Worm (Caenorhabditis elegans) whole organism, late embryonic: Measurements from ENCODE around the gene F54D5.5.
A peak's percentile ranks its signal among the peaks of the same experiment; 100 is the strongest.

Experiments used
- C08G9.2 ChIP-seq: sonication (generic microtip); optimal IDR thresholded peaks from 2 replicates; lab custom pipeline; 2016; ENCODE audit warnings: mild to moderate bottlenecking, missing genetic modification characterization, moderate library complexity, missing compliant biosample characterization
- C38D4.7 ChIP-seq: fragments of 200-800 bp; sonication (Bioruptor generic); optimal IDR thresholded peaks from 2 replicates; lab custom pipeline; 2018; ENCODE audit warnings: mild to moderate bottlenecking, missing genetic modification characterization, moderate library complexity, missing compliant biosample characterization
- F13H6.1 ChIP-seq: sonication (generic microtip); optimal IDR thresholded peaks from 2 replicates; lab custom pipeline; 2016; ENCODE audit warnings: missing genetic modification characterization, missing compliant biosample characterization
- K02D7.2 ChIP-seq: sonication (generic microtip); optimal IDR thresholded peaks from 2 replicates; lab custom pipeline; 2017; ENCODE audit warnings: mild to moderate bottlenecking, missing genetic modification characterization, missing compliant biosample characterization
- T23F11.4 ChIP-seq: fragments of 200-800 bp; sonication (Bioruptor generic); optimal IDR thresholded peaks from 2 replicates; lab custom pipeline; 2018; ENCODE audit warnings: mild to moderate bottlenecking, missing genetic modification characterization, missing compliant biosample characterization
- ama-1 ChIP-seq: fragments of 150-350 bp; optimal IDR thresholded peaks from 2 replicates; lab custom pipeline; 2014
- ceh-18 ChIP-seq: sonication (generic microtip); optimal IDR thresholded peaks from 2 replicates; lab custom pipeline; 2016; ENCODE audit warnings: missing genetic modification characterization, missing compliant biosample characterization
- ceh-19 ChIP-seq: fragments of 200-800 bp; sonication (Bioruptor generic); optimal IDR thresholded peaks from 2 replicates; lab custom pipeline; 2018; ENCODE audit warnings: mild to moderate bottlenecking, missing genetic modification characterization, missing compliant biosample characterization
- ceh-22 ChIP-seq: sonication (generic microtip); optimal IDR thresholded peaks from 2 replicates; lab custom pipeline; 2017; ENCODE audit warnings: missing biosample characterization, missing genetic modification characterization
- ceh-24 ChIP-seq: sonication (generic microtip); optimal IDR thresholded peaks from 2 replicates; lab custom pipeline; 2016; ENCODE audit warnings: mild to moderate bottlenecking, missing genetic modification characterization, missing compliant biosample characterization
- ceh-30 ChIP-seq: fragments of 150-350 bp; optimal IDR thresholded peaks from 2 replicates; lab custom pipeline; 2014; ENCODE audit warnings: missing biosample characterization, missing genetic modification characterization
- ceh-31 ChIP-seq: sonication (generic microtip); optimal IDR thresholded peaks from 2 replicates; lab custom pipeline; 2016; ENCODE audit warnings: missing genetic modification characterization, missing compliant biosample characterization
- ceh-34 ChIP-seq: sonication (generic microtip); optimal IDR thresholded peaks from 2 replicates; lab custom pipeline; 2016; ENCODE audit warnings: mild to moderate bottlenecking, missing genetic modification characterization, missing compliant biosample characterization
- ceh-45 ChIP-seq: fragments of 200-800 bp; sonication (Bioruptor generic); IDR thresholded peaks from 2 replicates; pipeline ENCODE4 v1.3.6; 2022; ENCODE audit warnings: missing genetic modification reagents, missing genetic modification characterization, missing compliant biosample characterization
- ceh-48 ChIP-seq: sonication (generic microtip); optimal IDR thresholded peaks from 2 replicates; lab custom pipeline; 2016; ENCODE audit warnings: missing genetic modification characterization, inconsistent platforms, missing compliant biosample characterization
- ceh-6 ChIP-seq: fragments of 200-800 bp; sonication (Bioruptor generic); optimal IDR thresholded peaks from 2 replicates; lab custom pipeline; 2018; ENCODE audit warnings: mild to moderate bottlenecking, missing genetic modification characterization, missing compliant biosample characterization
- ceh-9 ChIP-seq: sonication (generic microtip); optimal IDR thresholded peaks from 2 replicates; lab custom pipeline; 2016; ENCODE audit warnings: mild to moderate bottlenecking, missing genetic modification characterization, inconsistent platforms, missing compliant biosample characterization
- dmd-4 ChIP-seq: sonication (generic microtip); optimal IDR thresholded peaks from 2 replicates; lab custom pipeline; 2016; ENCODE audit warnings: borderline replicate concordance, missing genetic modification characterization, missing compliant biosample characterization
- dve-1 ChIP-seq: sonication (generic microtip); optimal IDR thresholded peaks from 2 replicates; lab custom pipeline; 2017; ENCODE audit warnings: antibody characterized with exemption, mild to moderate bottlenecking, missing genetic modification characterization, missing compliant biosample characterization
- elt-2 ChIP-seq: sonication (generic microtip); optimal IDR thresholded peaks from 2 replicates; lab custom pipeline; 2016; ENCODE audit warnings: missing genetic modification reagents, missing genetic modification characterization, missing compliant biosample characterization
- eyg-1 ChIP-seq: sonication (generic microtip); optimal IDR thresholded peaks from 2 replicates; lab custom pipeline; 2016; ENCODE audit warnings: missing genotype, missing genetic modification characterization, missing compliant biosample characterization
- fax-1 ChIP-seq: sonication (generic microtip); optimal IDR thresholded peaks from 2 replicates; lab custom pipeline; 2016; ENCODE audit warnings: missing genotype, missing genetic modification characterization, missing compliant biosample characterization
- fkh-6 ChIP-seq: sonication (generic microtip); optimal IDR thresholded peaks from 2 replicates; lab custom pipeline; 2016; ENCODE audit warnings: missing genetic modification characterization, missing compliant biosample characterization
- gmeb-2 ChIP-seq: sonication (generic microtip); optimal IDR thresholded peaks from 2 replicates; lab custom pipeline; 2016; ENCODE audit warnings: missing genetic modification characterization, inconsistent platforms, missing compliant biosample characterization
- hlh-13 ChIP-seq: fragments of 200-800 bp; sonication (Bioruptor generic); optimal IDR thresholded peaks from 2 replicates; lab custom pipeline; 2018; ENCODE audit warnings: mild to moderate bottlenecking, missing genetic modification characterization, missing compliant biosample characterization
- hlh-15 ChIP-seq: sonication (generic microtip); optimal IDR thresholded peaks from 2 replicates; lab custom pipeline; 2016; ENCODE audit warnings: missing genetic modification characterization, missing compliant biosample characterization
- hlh-30 ChIP-seq: sonication (generic microtip); optimal IDR thresholded peaks from 2 replicates; lab custom pipeline; 2017; ENCODE audit warnings: antibody characterized with exemption, missing genetic modification characterization, missing compliant biosample characterization; ENCODE audit not compliant: insufficient read depth
- hlh-6 ChIP-seq: sonication (generic microtip); optimal IDR thresholded peaks from 2 replicates; lab custom pipeline; 2016; ENCODE audit warnings: missing genotype, missing genetic modification characterization, missing compliant biosample characterization
- lin-11 ChIP-seq: fragments of 200-800 bp; sonication (Bioruptor generic); optimal IDR thresholded peaks from 2 replicates; lab custom pipeline; 2018; ENCODE audit warnings: mild to moderate bottlenecking, missing genetic modification characterization, missing compliant biosample characterization
- madf-2 ChIP-seq: sonication (generic microtip); optimal IDR thresholded peaks from 2 replicates; lab custom pipeline; 2017; ENCODE audit warnings: missing genetic modification characterization, missing compliant biosample characterization
- nfya-1 ChIP-seq: sonication (generic microtip); optimal IDR thresholded peaks from 2 replicates; lab custom pipeline; 2017; ENCODE audit warnings: missing genetic modification characterization, mild to moderate bottlenecking, missing compliant biosample characterization, antibody characterized with exemption, moderate library complexity
- nhr-11 ChIP-seq: fragments of 150-350 bp; optimal IDR thresholded peaks from 2 replicates; lab custom pipeline; 2014; ENCODE audit warnings: missing biosample characterization, missing genetic modification characterization
- nhr-232 ChIP-seq: sonication (generic microtip); optimal IDR thresholded peaks from 2 replicates; lab custom pipeline; 2016; ENCODE audit warnings: missing genetic modification characterization, missing compliant biosample characterization
- npax-4 ChIP-seq: sonication (generic microtip); optimal IDR thresholded peaks from 2 replicates; lab custom pipeline; 2016; ENCODE audit warnings: missing genetic modification characterization, missing compliant biosample characterization
- odd-2 ChIP-seq: sonication (generic microtip); optimal IDR thresholded peaks from 2 replicates; lab custom pipeline; 2017; ENCODE audit warnings: antibody characterized with exemption, mild to moderate bottlenecking, missing genetic modification characterization, missing compliant biosample characterization
- pat-9 ChIP-seq: fragments of 200-800 bp; sonication (Bioruptor generic); optimal IDR thresholded peaks from 2 replicates; lab custom pipeline; 2018; ENCODE audit warnings: mild to moderate bottlenecking, missing genetic modification characterization, moderate library complexity, missing compliant biosample characterization
- pax-1 ChIP-seq: fragments of 150-350 bp; optimal IDR thresholded peaks from 2 replicates; lab custom pipeline; 2014; ENCODE audit warnings: missing biosample characterization, missing genetic modification characterization
- pha-2 ChIP-seq: sonication (generic microtip); optimal IDR thresholded peaks from 2 replicates; lab custom pipeline; 2017; ENCODE audit warnings: mild to moderate bottlenecking, missing genetic modification characterization, missing compliant biosample characterization
- pha-4 ChIP-seq: fragments of 150-350 bp; optimal IDR thresholded peaks from 2 replicates; lab custom pipeline; 2018; ENCODE audit warnings: missing biosample characterization, missing genetic modification reagents, missing genetic modification characterization
- pqm-1 ChIP-seq: sonication (generic microtip); optimal IDR thresholded peaks from 2 replicates; lab custom pipeline; 2016; ENCODE audit warnings: missing genetic modification characterization, missing compliant biosample characterization
- pros-1 ChIP-seq: fragments of 150-350 bp; optimal IDR thresholded peaks from 2 replicates; lab custom pipeline; 2014; ENCODE audit warnings: missing biosample characterization, missing genetic modification reagents, missing genetic modification characterization
- rnt-1 ChIP-seq: sonication (generic microtip); optimal IDR thresholded peaks from 2 replicates; lab custom pipeline; 2016; ENCODE audit warnings: missing genetic modification characterization, missing compliant biosample characterization
- sdc-2 ChIP-seq: sonication (generic microtip); optimal IDR thresholded peaks from 2 replicates; lab custom pipeline; 2016; ENCODE audit warnings: missing genotype, missing genetic modification characterization, missing compliant biosample characterization
- sox-2 ChIP-seq: fragments of 200-800 bp; sonication (Bioruptor generic); IDR thresholded peaks from 2 replicates; pipeline ENCODE4 v1.3.6; 2022; ENCODE audit warnings: missing genetic modification reagents, missing genetic modification characterization, missing compliant biosample characterization
- sox-4 ChIP-seq: sonication (generic microtip); optimal IDR thresholded peaks from 2 replicates; lab custom pipeline; 2017; ENCODE audit warnings: mild to moderate bottlenecking, missing genetic modification characterization, inconsistent platforms, missing compliant biosample characterization
- syd-9 ChIP-seq: sonication (generic microtip); optimal IDR thresholded peaks from 2 replicates; lab custom pipeline; 2016; ENCODE audit warnings: mild to moderate bottlenecking, missing genetic modification characterization, moderate library complexity, missing compliant biosample characterization
- tbx-2 ChIP-seq: sonication (generic microtip); optimal IDR thresholded peaks from 2 replicates; lab custom pipeline; 2016; ENCODE audit warnings: missing genetic modification characterization, missing compliant biosample characterization
- tbx-7 ChIP-seq: sonication (generic microtip); optimal IDR thresholded peaks from 2 replicates; lab custom pipeline; 2016; ENCODE audit warnings: missing genotype, missing genetic modification characterization, missing compliant biosample characterization
- ttx-3 ChIP-seq: sonication (generic microtip); optimal IDR thresholded peaks from 2 replicates; lab custom pipeline; 2016; ENCODE audit warnings: missing genetic modification reagents, missing genetic modification characterization, missing compliant biosample characterization
- unc-3 ChIP-seq, 2 experiments: fragments of 200-800 bp in 1 of 2; sonication (Bioruptor generic) in 1 of 2; sonication (generic microtip) in 1 of 2; conservative IDR thresholded peaks in 1 of 2; optimal IDR thresholded peaks in 1 of 2; 2 replicates each; pipeline versions ENCODE4 v1.3.6 to Lab custom; 2016 to 2022; ENCODE audit warnings: missing compliant biosample characterization in 2 of 2, missing genetic modification characterization in 2 of 2, missing genetic modification reagents in 1 of 2
- unc-55 ChIP-seq: sonication (generic microtip); optimal IDR thresholded peaks from 2 replicates; lab custom pipeline; 2017; ENCODE audit warnings: missing biosample characterization, missing genetic modification reagents, missing genetic modification characterization
- zip-5 ChIP-seq: sonication (generic microtip); optimal IDR thresholded peaks from 2 replicates; lab custom pipeline; 2016; ENCODE audit warnings: missing genetic modification characterization, missing compliant biosample characterization

F54D5.5 gene

ce11 chrII:11545299-11545951 lies 21.4 kb downstream of the F54D5.5 start, which contains the start of gene dnj-13:
Gene dnj-13 (plus strand): TSS chrII:11545701.
- TF ChIP-seq nfya-1 (peak; percentile 90), sox-2 (GFP tag; lab: Robert Waterston, UW) (no peak), ceh-24 (tag; lab: Kevin White, UChicago) (no peak), syd-9 (tag; lab: Kevin White, UChicago) (peak; percentile 71), ceh-48 (tag; lab: Kevin White, UChicago) (peak; percentile 31), unc-3 (GFP tag; conservative IDR thresholded peaks at IDR 0.05; lab: Robert Waterston, UW) (no peak; the same call in 1 of the 2 replicates), unc-3 (tag; optimal IDR thresholded peaks at IDR 0.05; lab: Kevin White, UChicago) (no peak), C08G9.2 (tag; lab: Kevin White, UChicago) (peak; percentile 60), lin-11 (no peak), T23F11.4 (GFP tag; lab: Kevin White, UChicago) (no peak), pros-1 (tag; lab: Kevin White, UChicago) (peak; percentile 47), hlh-13 (GFP tag; lab: Kevin White, UChicago) (no peak), zip-5 (tag; lab: Kevin White, UChicago) (no peak), pha-2 (tag; lab: Kevin White, UChicago) (no peak), dmd-4 (no peak), ama-1 (lab: Kevin White, UChicago) (peak; percentile 27), nhr-232 (tag; lab: Kevin White, UChicago) (no peak), ceh-31 (tag; lab: Kevin White, UChicago) (peak; percentile 66), sdc-2 (peak; percentile 55), ceh-22 (tag; lab: Kevin White, UChicago) (peak; percentile 3), gmeb-2 (tag; lab: Kevin White, UChicago) (peak; percentile 51), fkh-6 (tag; lab: Kevin White, UChicago) (no peak), hlh-6 (tag; lab: Kevin White, UChicago) (no peak), odd-2 (no peak), madf-2 (tag; lab: Kevin White, UChicago) (peak; percentile 65), ceh-18 (tag; lab: Kevin White, UChicago) (peak; percentile 85), ceh-45 (GFP tag; lab: Robert Waterston, UW) (no peak), ceh-6 (no peak), ttx-3 (tag; lab: Kevin White, UChicago) (no peak), ceh-9 (tag; lab: Kevin White, UChicago) (no peak), pha-4 (tag; lab: Kevin White, UChicago) (no peak), eyg-1 (no peak), unc-55 (GFP tag; lab: Kevin White, UChicago) (peak; percentile 82), tbx-7 (tag; lab: Kevin White, UChicago) (peak; percentile 15), pqm-1 (tag; lab: Kevin White, UChicago) (peak; percentile 52), elt-2 (peak; percentile 73), K02D7.2 (no peak), sox-4 (no peak), hlh-15 (no peak), pat-9 (no peak), hlh-30 (tag; lab: Kevin White, UChicago) (peak; percentile 83), npax-4 (tag; lab: Kevin White, UChicago) (no peak), F13H6.1 (tag; lab: Kevin White, UChicago) (no peak), fax-1 (tag; lab: Kevin White, UChicago) (no peak), tbx-2 (tag; lab: Kevin White, UChicago) (peak; percentile 79), ceh-34 (tag; lab: Kevin White, UChicago) (peak; percentile 86), C38D4.7 (GFP tag; lab: Kevin White, UChicago) (no peak), ceh-30 (tag; lab: Kevin White, UChicago) (peak; percentile 59), pax-1 (tag; lab: Kevin White, UChicago) (peak; percentile 61), dve-1 (tag; lab: Kevin White, UChicago) (peak; percentile 29), nhr-11 (tag; lab: Kevin White, UChicago) (no peak), rnt-1 (tag; lab: Kevin White, UChicago) (peak; percentile 77), ceh-19 (GFP tag; lab: Kevin White, UChicago) (peak; percentile 30)
